Fruit fly (Drosophila melanogaster) whole organism, embryonic: ENCODE results near the gene CG16798.

Source experiments
- Asciz ChIP-seq: fragments of 200-800 bp; sonication (Bioruptor generic); optimal IDR thresholded peaks from 2 replicates; lab custom pipeline; 2017; ENCODE audit warnings: missing biosample characterization, mild to moderate bottlenecking, missing genetic modification characterization, missing genetic modification reagents
- Awh ChIP-seq: fragments of 200-800 bp; sonication (Bioruptor generic); IDR thresholded peaks from 2 replicates; pipeline ENCODE4, ENCODE4 v1.3.6; 2022; ENCODE audit warnings: missing biosample characterization, missing genetic modification characterization
- CG1024 ChIP-seq: fragments of 200-800 bp; sonication (Bioruptor generic); IDR thresholded peaks from 2 replicates; pipeline ENCODE4 v1.3.6; 2022; ENCODE audit warnings: missing biosample characterization, missing genetic modification characterization
- CG11247 ChIP-seq: fragments of 200-800 bp; sonication (Bioruptor generic); IDR thresholded peaks from 2 replicates; pipeline ENCODE4 v1.3.6; 2022; ENCODE audit warnings: missing biosample characterization, missing genetic modification characterization
- CG12299 ChIP-seq: fragments of 200-800 bp; sonication (Bioruptor generic); optimal IDR thresholded peaks from 2 replicates; lab custom pipeline; 2018; ENCODE audit warnings: missing biosample characterization, mild to moderate bottlenecking, missing genetic modification characterization
- CG12391 ChIP-seq: fragments of 200-800 bp; sonication (Bioruptor generic); optimal IDR thresholded peaks from 3 replicates; lab custom pipeline; 2018; ENCODE audit warnings: missing biosample characterization, mild to moderate bottlenecking, missing genetic modification characterization, moderate library complexity
- CG13894 ChIP-seq: fragments of 200-800 bp; sonication (Bioruptor generic); optimal IDR thresholded peaks from 3 replicates; lab custom pipeline; 2018; ENCODE audit warnings: missing biosample characterization, mild to moderate bottlenecking, missing genetic modification characterization, moderate library complexity
- CG14710 ChIP-seq: fragments of 200-800 bp; sonication (Bioruptor generic); optimal IDR thresholded peaks from 3 replicates; lab custom pipeline; 2019; ENCODE audit warnings: missing biosample characterization, mild to moderate bottlenecking, missing genetic modification characterization, moderate library complexity
- CG1529 ChIP-seq: fragments of 200-800 bp; sonication (Bioruptor generic); optimal IDR thresholded peaks from 3 replicates; lab custom pipeline; 2018; ENCODE audit warnings: missing biosample characterization, missing genetic modification characterization
- CG1647 ChIP-seq: fragments of 200-800 bp; sonication (Bioruptor generic); optimal IDR thresholded peaks from 3 replicates; lab custom pipeline; 2016; ENCODE audit warnings: missing biosample characterization, missing genetic modification characterization
- CG16815 ChIP-seq: fragments of 200-800 bp; sonication (Bioruptor generic); optimal IDR thresholded peaks from 3 replicates; lab custom pipeline; 2017; ENCODE audit warnings: missing biosample characterization, mild to moderate bottlenecking, missing genetic modification characterization
- CG17385 ChIP-seq: fragments of 200-800 bp; sonication (Bioruptor generic); optimal IDR thresholded peaks from 3 replicates; lab custom pipeline; 2018; ENCODE audit warnings: missing biosample characterization, mild to moderate bottlenecking, missing genetic modification characterization
- CG1792 ChIP-seq: fragments of 200-800 bp; sonication (Bioruptor generic); optimal IDR thresholded peaks from 2 replicates; lab custom pipeline; 2016; ENCODE audit warnings: missing biosample characterization, missing genetic modification characterization
- CG18476 ChIP-seq: fragments of 200-800 bp; sonication (Bioruptor generic); optimal IDR thresholded peaks from 2 replicates; lab custom pipeline; 2016; ENCODE audit warnings: missing biosample characterization, mild to moderate bottlenecking, missing genetic modification characterization
- CG2889 ChIP-seq: fragments of 200-800 bp; sonication (Bioruptor generic); IDR thresholded peaks from 3 replicates; pipeline ENCODE4 v1.3.6; 2022; ENCODE audit warnings: missing biosample characterization, missing genetic modification characterization
- CG30431 ChIP-seq: fragments of 200-800 bp; sonication (Bioruptor generic); optimal IDR thresholded peaks from 2 replicates; lab custom pipeline; 2017; ENCODE audit warnings: missing biosample characterization, missing genetic modification characterization
- CG31441 ChIP-seq: fragments of 200-800 bp; sonication (Bioruptor generic); IDR thresholded peaks from 2 replicates; pipeline ENCODE4 v1.3.6; 2022; ENCODE audit warnings: missing biosample characterization, missing genetic modification characterization
- CG4282 ChIP-seq: fragments of 200-800 bp; sonication (Bioruptor generic); optimal IDR thresholded peaks from 2 replicates; lab custom pipeline; 2016; ENCODE audit warnings: missing biosample characterization, missing genetic modification characterization
- CG5953 ChIP-seq: fragments of 200-800 bp; sonication (Bioruptor generic); IDR thresholded peaks from 2 replicates; pipeline ENCODE4 v1.3.6; 2022; ENCODE audit warnings: missing biosample characterization, missing genetic modification characterization
- CG6791 ChIP-seq: fragments of 200-800 bp; sonication (Bioruptor generic); IDR thresholded peaks from 3 replicates; pipeline ENCODE4 v1.3.6; 2022; ENCODE audit warnings: missing biosample characterization, missing genetic modification characterization; ENCODE audit not compliant: partially characterized antibody
- CG7786 ChIP-seq: fragments of 200-800 bp; sonication (Bioruptor generic); optimal IDR thresholded peaks from 2 replicates; lab custom pipeline; 2016; ENCODE audit warnings: missing biosample characterization, missing genetic modification characterization
- CG8281 ChIP-seq: fragments of 200-800 bp; sonication (Bioruptor generic); optimal IDR thresholded peaks from 2 replicates; lab custom pipeline; 2018; ENCODE audit warnings: missing biosample characterization, mild to moderate bottlenecking, missing genetic modification characterization, moderate library complexity
- CG8388 ChIP-seq: fragments of 200-800 bp; sonication (Bioruptor generic); optimal IDR thresholded peaks from 2 replicates; lab custom pipeline; 2019; ENCODE audit warnings: missing biosample characterization, mild to moderate bottlenecking, missing genetic modification characterization, moderate library complexity
- CG8924 ChIP-seq: fragments of 200-800 bp; optimal IDR thresholded peaks from 3 replicates; lab custom pipeline; 2019; ENCODE audit warnings: missing biosample characterization, mild to moderate bottlenecking, missing genetic modification characterization, moderate library complexity
- E2f1 ChIP-seq: fragments of 200-800 bp; sonication (Bioruptor generic); IDR thresholded peaks from 2 replicates; pipeline ENCODE4 v1.3.6; 2022; ENCODE audit warnings: missing biosample characterization, missing genetic modification characterization
- ERR ChIP-seq: fragments of 200-800 bp; sonication (Bioruptor generic); optimal IDR thresholded peaks from 2 replicates; lab custom pipeline; 2016; ENCODE audit warnings: missing biosample characterization, missing genetic modification characterization
- Kr ChIP-seq: fragments of 200-800 bp; sonication (Bioruptor generic); optimal IDR thresholded peaks from 2 replicates; lab custom pipeline; 2017; ENCODE audit warnings: missing biosample characterization, mild to moderate bottlenecking, missing genetic modification characterization
- Lhr ChIP-seq: fragments of 200-800 bp; sonication (Bioruptor generic); optimal IDR thresholded peaks from 3 replicates; lab custom pipeline; 2017; ENCODE audit warnings: mild to moderate bottlenecking, missing biosample characterization, missing genetic modification reagents, missing genetic modification characterization
- NFAT ChIP-seq: fragments of 200-800 bp; sonication (Bioruptor generic); IDR thresholded peaks from 2 replicates; pipeline ENCODE4 v1.3.6; 2022; ENCODE audit warnings: missing biosample characterization, missing genetic modification characterization
- Nf-YB ChIP-seq: fragments of 200-800 bp; sonication (Bioruptor generic); optimal IDR thresholded peaks from 3 replicates; lab custom pipeline; 2019; ENCODE audit warnings: missing biosample characterization, mild to moderate bottlenecking, missing genetic modification characterization, moderate library complexity
- Pdp1 ChIP-seq, 2 experiments: fragments of 200-800 bp; sonication (Bioruptor generic); optimal IDR thresholded peaks; 3 replicates each; lab custom pipeline; 2016; ENCODE audit warnings: missing biosample characterization in 2 of 2, missing genetic modification characterization in 2 of 2, mild to moderate bottlenecking in 1 of 2, moderate library complexity in 1 of 2
- Side ChIP-seq: fragments of 200-800 bp; sonication (Bioruptor generic); optimal IDR thresholded peaks from 2 replicates; lab custom pipeline; 2016; ENCODE audit warnings: missing biosample characterization, missing genetic modification characterization
- TFAM ChIP-seq: fragments of 200-800 bp; sonication (Bioruptor generic); optimal IDR thresholded peaks from 2 replicates; lab custom pipeline; 2017; ENCODE audit warnings: missing biosample characterization, missing genetic modification characterization, inconsistent platforms
- amos ChIP-seq: fragments of 200-800 bp; sonication (Bioruptor generic); IDR thresholded peaks from 2 replicates; pipeline ENCODE4 v1.3.6; 2022; ENCODE audit warnings: missing biosample characterization, missing genetic modification characterization; ENCODE audit not compliant: partially characterized antibody
- ap ChIP-seq: fragments of 200-800 bp; sonication (Bioruptor generic); IDR thresholded peaks from 2 replicates; pipeline ENCODE4 v1.3.6; 2022; ENCODE audit warnings: missing biosample characterization, missing genetic modification characterization
- cg ChIP-seq: fragments of 200-800 bp; sonication (Bioruptor generic); optimal IDR thresholded peaks from 3 replicates; lab custom pipeline; 2019; ENCODE audit warnings: missing biosample characterization, mild to moderate bottlenecking, missing genetic modification characterization, moderate library complexity
- chinmo ChIP-seq: fragments of 200-800 bp; sonication (Bioruptor generic); IDR thresholded peaks from 4 replicates; pipeline ENCODE4 v1.3.6; 2022; ENCODE audit warnings: missing biosample characterization, missing genetic modification characterization; ENCODE audit not compliant: partially characterized antibody
- chm ChIP-seq: fragments of 200-800 bp; sonication (Bioruptor generic); IDR thresholded peaks from 2 replicates; pipeline ENCODE4 v1.3.6; 2022; ENCODE audit warnings: missing biosample characterization, missing genetic modification characterization
- croc ChIP-seq: fragments of 200-800 bp; sonication (Bioruptor generic); conservative IDR thresholded peaks from 3 replicates; pipeline ENCODE4 v1.3.6; 2022; ENCODE audit warnings: missing biosample characterization, missing genetic modification characterization
- fd102C ChIP-seq: fragments of 200-800 bp; sonication (Bioruptor generic); optimal IDR thresholded peaks from 2 replicates; lab custom pipeline; 2018; ENCODE audit warnings: missing biosample characterization, mild to moderate bottlenecking, missing genetic modification characterization, moderate library complexity
- gfzf ChIP-seq: fragments of 200-800 bp; sonication (Bioruptor generic); optimal IDR thresholded peaks from 2 replicates; lab custom pipeline; 2016; ENCODE audit warnings: missing biosample characterization, mild to moderate bottlenecking, missing genetic modification characterization, moderate library complexity
- klu ChIP-seq: fragments of 200-800 bp; sonication (Bioruptor generic); IDR thresholded peaks from 2 replicates; pipeline ENCODE4 v1.3.6; 2022; ENCODE audit warnings: missing biosample characterization, missing genetic modification characterization
- mam ChIP-seq: fragments of 200-800 bp; sonication (Bioruptor generic); optimal IDR thresholded peaks from 3 replicates; lab custom pipeline; 2016; ENCODE audit warnings: missing biosample characterization, missing genetic modification characterization
- slp2 ChIP-seq: fragments of 200-800 bp; sonication (Bioruptor generic); optimal IDR thresholded peaks from 2 replicates; lab custom pipeline; 2016; ENCODE audit warnings: missing biosample characterization, missing genetic modification characterization
- sr ChIP-seq: fragments of 200-800 bp; sonication (Bioruptor generic); IDR thresholded peaks from 3 replicates; pipeline ENCODE4 v1.3.6; 2022; ENCODE audit warnings: missing biosample characterization, missing genetic modification characterization
- tgo ChIP-seq: fragments of 200-800 bp; sonication (Bioruptor generic); IDR thresholded peaks from 3 replicates; pipeline ENCODE4 v1.3.6; 2022; ENCODE audit warnings: missing biosample characterization, missing genetic modification characterization
- tna ChIP-seq: fragments of 200-800 bp; sonication (Bioruptor generic); IDR thresholded peaks from 2 replicates; pipeline ENCODE4 v1.3.6; 2022; ENCODE audit warnings: missing biosample characterization, missing genetic modification characterization; ENCODE audit not compliant: partially characterized antibody
- trem ChIP-seq: fragments of 200-800 bp; optimal IDR thresholded peaks from 3 replicates; lab custom pipeline; 2019; ENCODE audit warnings: missing biosample characterization, mild to moderate bottlenecking, missing genetic modification characterization, moderate library complexity
- unpg ChIP-seq: fragments of 200-800 bp; sonication (Bioruptor generic); optimal IDR thresholded peaks from 3 replicates; lab custom pipeline; 2018; ENCODE audit warnings: missing biosample characterization, mild to moderate bottlenecking, missing genetic modification characterization, moderate library complexity
- vfl ChIP-seq: fragments of 200-800 bp; sonication (Bioruptor generic); optimal IDR thresholded peaks from 2 replicates; lab custom pipeline; 2016; ENCODE audit warnings: missing biosample characterization, missing genetic modification characterization

CG16798 gene

DNA sequence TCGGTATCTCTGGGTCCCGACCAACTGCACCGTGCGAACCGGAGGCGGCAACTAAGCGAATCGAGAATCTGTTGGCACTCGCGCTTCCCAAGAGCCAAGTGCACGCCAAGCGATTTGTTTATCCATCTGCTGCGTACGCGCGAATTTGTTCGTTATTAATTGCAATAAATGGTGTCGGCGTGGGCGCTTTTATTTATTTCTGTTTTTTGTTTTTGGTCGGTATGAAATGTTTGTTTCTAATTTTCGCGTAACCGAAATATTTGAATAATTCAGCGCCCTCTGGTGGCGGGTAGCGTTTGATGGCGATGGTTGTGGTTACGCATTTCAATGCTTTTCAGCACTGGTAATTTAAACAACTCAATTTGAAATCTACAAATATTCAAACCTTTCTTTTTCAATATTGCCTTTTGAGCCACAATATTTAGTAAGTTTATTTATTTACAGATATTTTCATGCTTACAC is 32.6 kb upstream of the CG16798 start, which contains the start of gene CG10947 (continued):
- TF ChIP-seq CG31441 (GFP tag; lab: Robert Waterston, UW) = peak; percentile 37; the same call in 1 of the 2 replicates
- TF ChIP-seq ap (GFP tag; lab: Robert Waterston, UW) = no peak
- TF ChIP-seq CG16815 (GFP tag; lab: Kevin White, UChicago) = peak; percentile 27
- TF ChIP-seq chinmo (GFP tag; lab: Robert Waterston, UW) = peak; percentile 52; the same call in 1 of the 4 replicates
- TF ChIP-seq CG14710 = peak; percentile 28
- TF ChIP-seq CG8924 = peak; percentile 1
- peak; percentile 45 for TF ChIP-seq CG8388 (GFP tag; lab: Kevin White, UChicago)
- peak; percentile 5 for TF ChIP-seq Nf-YB
- TF ChIP-seq unpg (GFP tag; lab: Kevin White, UChicago) = peak; percentile 63
- no peak for TF ChIP-seq cg (GFP tag; lab: Kevin White, UChicago)
- peak; percentile 46 for TF ChIP-seq CG18476 (GFP tag; lab: Kevin White, UChicago)
- TF ChIP-seq croc = no peak; the same call in 2 of the 3 replicates
- peak; percentile 74 for TF ChIP-seq chm
- TF ChIP-seq CG30431 (GFP tag; lab: Kevin White, UChicago) = peak; percentile 42
- TF ChIP-seq TFAM (GFP tag; lab: Kevin White, UChicago) = no peak
- peak; percentile 69 for TF ChIP-seq CG11247
- TF ChIP-seq Pdp1 (GFP tag; optimal IDR thresholded peaks at IDR 0.05; lab: Kevin White, UChicago) = peak; percentile 73 to 80
- TF ChIP-seq CG12299 (tag; lab: Kevin White, UChicago) = no peak
- TF ChIP-seq CG4282 = peak; percentile 3
- TF ChIP-seq CG7786 (GFP tag; lab: Kevin White, UChicago) = peak; percentile 63
- no peak for TF ChIP-seq fd102C (GFP tag; lab: Kevin White, UChicago)
- peak; percentile 60 for TF ChIP-seq Side (GFP tag; lab: Kevin White, UChicago)
- peak; percentile 69 for TF ChIP-seq amos (GFP tag; lab: Robert Waterston, UW)
- no peak for TF ChIP-seq CG8281 (tag; lab: Kevin White, UChicago)
- peak; percentile 64 for TF ChIP-seq NFAT (GFP tag; lab: Robert Waterston, UW)
- TF ChIP-seq tna (GFP tag; lab: Robert Waterston, UW) = no peak
- 0 out of 3 replicates have a peak, but pooled peaks have one; percentile 4 for TF ChIP-seq CG2889 (GFP tag; lab: Robert Waterston, UW)
- 0 out of 3 replicates have a peak, but pooled peaks have one; percentile 29 for TF ChIP-seq sr (GFP tag; lab: Robert Waterston, UW)
- peak; percentile 65 for TF ChIP-seq CG17385 (GFP tag; lab: Kevin White, UChicago)
- TF ChIP-seq vfl (GFP tag; lab: Kevin White, UChicago) = peak; percentile 14
- peak; percentile 63 for TF ChIP-seq Asciz
- TF ChIP-seq ERR (GFP tag; lab: Kevin White, UChicago) = peak; percentile 54
- peak; percentile 39 for TF ChIP-seq CG1529 (GFP tag; lab: Kevin White, UChicago)
- peak; percentile 68 for TF ChIP-seq slp2 (GFP tag; lab: Kevin White, UChicago)
- TF ChIP-seq CG6791 (GFP tag; lab: Robert Waterston, UW) = peak; percentile 70; the same call in 2 of the 3 replicates
- peak; percentile 67 for TF ChIP-seq mam
- peak; percentile 35 for TF ChIP-seq CG12391 (tag; lab: Kevin White, UChicago)
- TF ChIP-seq CG1024 = no peak; the same call in 1 of the 2 replicates
- no peak for TF ChIP-seq klu (GFP tag; lab: Robert Waterston, UW)
- TF ChIP-seq Awh = no peak
- TF ChIP-seq CG1792 (GFP tag; lab: Kevin White, UChicago) = peak; percentile 65
- TF ChIP-seq CG13894 = no peak
- TF ChIP-seq E2f1 = no peak
- TF ChIP-seq tgo = peak; percentile 57
- TF ChIP-seq CG1647 (GFP tag; lab: Kevin White, UChicago) = peak; percentile 64
- 0 out of 2 replicates have a peak, but pooled peaks have one; percentile 15 for TF ChIP-seq CG5953 (GFP tag; lab: Robert Waterston, UW)
- TF ChIP-seq Lhr (GFP tag; lab: Kevin White, UChicago) = peak; percentile 79
- TF ChIP-seq Kr (GFP tag; lab: Kevin White, UChicago) = no peak
- peak; percentile 16 for TF ChIP-seq gfzf
- TF ChIP-seq trem = peak; percentile 16
